Fruit fly (Drosophila melanogaster) whole organism, embryonic: ENCODE results near the gene Zw.

ENCODE experiments used
- BEAF-32 ChIP-seq: fragments of 200-800 bp; sonication (Bioruptor generic); optimal IDR thresholded peaks from 3 replicates; lab custom pipeline; 2017; ENCODE audit warnings: missing biosample characterization, missing genetic modification characterization, mild to moderate bottlenecking, moderate library complexity, missing genetic modification reagents
- Bgb ChIP-seq: fragments of 200-800 bp; sonication (Bioruptor generic); IDR thresholded peaks from 2 replicates; pipeline ENCODE4 v1.3.6; 2022; ENCODE audit warnings: missing biosample characterization, missing genetic modification characterization; ENCODE audit not compliant: partially characterized antibody
- CG11093 ChIP-seq: fragments of 200-800 bp; sonication (Bioruptor generic); IDR thresholded peaks from 3 replicates; pipeline ENCODE4 v1.3.6; 2022; ENCODE audit warnings: missing biosample characterization, missing genetic modification characterization
- CG12104 ChIP-seq: fragments of 200-800 bp; sonication (Bioruptor generic); optimal IDR thresholded peaks from 3 replicates; lab custom pipeline; 2016; ENCODE audit warnings: missing biosample characterization, missing genetic modification characterization
- CG1233 ChIP-seq: fragments of 200-800 bp; sonication (Bioruptor generic); optimal IDR thresholded peaks from 4 replicates; lab custom pipeline; 2018; ENCODE audit warnings: missing biosample characterization, mild to moderate bottlenecking, missing genetic modification characterization
- CG12659 ChIP-seq: fragments of 200-800 bp; sonication (Bioruptor generic); optimal IDR thresholded peaks from 3 replicates; lab custom pipeline; 2017; ENCODE audit warnings: mild to moderate bottlenecking, missing biosample characterization, missing genetic modification reagents, missing genetic modification characterization
- CG13287 ChIP-seq: fragments of 200-800 bp; sonication (Bioruptor generic); IDR thresholded peaks from 2 replicates; pipeline ENCODE4 v1.3.6; 2022; ENCODE audit warnings: missing biosample characterization, missing genetic modification characterization; ENCODE audit not compliant: partially characterized antibody
- CG13424 ChIP-seq: fragments of 200-800 bp; sonication (Bioruptor generic); optimal IDR thresholded peaks from 2 replicates; lab custom pipeline; 2019; ENCODE audit warnings: missing biosample characterization, mild to moderate bottlenecking, missing genetic modification characterization, moderate library complexity
- CG14710 ChIP-seq: fragments of 200-800 bp; sonication (Bioruptor generic); optimal IDR thresholded peaks from 3 replicates; lab custom pipeline; 2019; ENCODE audit warnings: missing biosample characterization, mild to moderate bottlenecking, missing genetic modification characterization, moderate library complexity
- CG14860 ChIP-seq: fragments of 200-800 bp; sonication (Bioruptor generic); IDR thresholded peaks from 3 replicates; pipeline ENCODE4 v1.3.6; 2022; ENCODE audit warnings: missing biosample characterization, missing genetic modification characterization; ENCODE audit not compliant: partially characterized antibody
- CG15073 ChIP-seq: fragments of 200-800 bp; sonication (Bioruptor generic); optimal IDR thresholded peaks from 2 replicates; lab custom pipeline; 2016; ENCODE audit warnings: missing biosample characterization, missing genetic modification characterization
- CG16813 ChIP-seq: fragments of 200-800 bp; sonication (Bioruptor generic); IDR thresholded peaks from 3 replicates; pipeline ENCODE4 v1.3.6; 2022; ENCODE audit warnings: missing biosample characterization, missing genetic modification characterization; ENCODE audit not compliant: partially characterized antibody
- CG17612 ChIP-seq: fragments of 200-800 bp; sonication (Bioruptor generic); IDR thresholded peaks from 2 replicates; pipeline ENCODE4 v1.3.6; 2022; ENCODE audit warnings: missing biosample characterization, missing genetic modification characterization
- CG32767 ChIP-seq: fragments of 200-800 bp; sonication (Bioruptor generic); IDR thresholded peaks from 2 replicates; pipeline ENCODE4 v1.3.6; 2022; ENCODE audit warnings: missing biosample characterization, missing genetic modification characterization
- CG34376 ChIP-seq: fragments of 200-800 bp; sonication (Bioruptor generic); optimal IDR thresholded peaks from 2 replicates; lab custom pipeline; 2018; ENCODE audit warnings: missing biosample characterization, mild to moderate bottlenecking, missing genetic modification characterization
- CG6813 ChIP-seq: fragments of 200-800 bp; sonication (Bioruptor generic); optimal IDR thresholded peaks from 2 replicates; lab custom pipeline; 2017; ENCODE audit warnings: missing biosample characterization, missing genetic modification characterization, mild to moderate bottlenecking, moderate library complexity, missing genetic modification reagents
- CG8281 ChIP-seq: fragments of 200-800 bp; sonication (Bioruptor generic); optimal IDR thresholded peaks from 2 replicates; lab custom pipeline; 2018; ENCODE audit warnings: missing biosample characterization, mild to moderate bottlenecking, missing genetic modification characterization, moderate library complexity
- CG9932 ChIP-seq: fragments of 200-800 bp; sonication (Bioruptor generic); IDR thresholded peaks from 2 replicates; pipeline ENCODE4 v1.3.6; 2022; ENCODE audit warnings: missing biosample characterization, missing genetic modification characterization
- Doc3 ChIP-seq: fragments of 200-800 bp; sonication (Bioruptor generic); IDR thresholded peaks from 3 replicates; pipeline ENCODE4 v1.3.6; 2022; ENCODE audit warnings: missing biosample characterization, missing genetic modification characterization; ENCODE audit not compliant: partially characterized antibody
- Dp ChIP-seq: fragments of 200-800 bp; sonication (Bioruptor generic); optimal IDR thresholded peaks from 2 replicates; lab custom pipeline; 2018; ENCODE audit warnings: missing biosample characterization, mild to moderate bottlenecking, missing genetic modification characterization, moderate library complexity
- Fer1 ChIP-seq: fragments of 200-800 bp; sonication (Bioruptor generic); optimal IDR thresholded peaks from 2 replicates; lab custom pipeline; 2017; ENCODE audit warnings: missing biosample characterization, mild to moderate bottlenecking, missing genetic modification characterization
- Hand ChIP-seq: fragments of 200-800 bp; sonication (Bioruptor generic); optimal IDR thresholded peaks from 2 replicates; lab custom pipeline; 2017; ENCODE audit warnings: mild to moderate bottlenecking, missing biosample characterization, missing genetic modification reagents, missing genetic modification characterization
- HmgZ ChIP-seq: fragments of 200-800 bp; sonication (Bioruptor generic); optimal IDR thresholded peaks from 2 replicates; lab custom pipeline; 2018; ENCODE audit warnings: missing biosample characterization, mild to moderate bottlenecking, missing genetic modification characterization
- MESR4 ChIP-seq: fragments of 200-800 bp; sonication (Bioruptor generic); optimal IDR thresholded peaks from 2 replicates; lab custom pipeline; 2018; ENCODE audit warnings: missing biosample characterization, mild to moderate bottlenecking, missing genetic modification characterization, moderate library complexity
- Mad ChIP-seq: fragments of 200-800 bp; sonication (Bioruptor generic); optimal IDR thresholded peaks from 2 replicates; lab custom pipeline; 2016; ENCODE audit warnings: missing biosample characterization, missing genetic modification characterization
- Mrtf ChIP-seq: fragments of 200-800 bp; sonication (Bioruptor generic); IDR thresholded peaks from 3 replicates; pipeline ENCODE4 v1.3.6; 2022; ENCODE audit warnings: missing biosample characterization, missing genetic modification characterization
- NC2β ChIP-seq: fragments of 200-800 bp; sonication (Bioruptor generic); optimal IDR thresholded peaks from 2 replicates; lab custom pipeline; 2016; ENCODE audit warnings: missing biosample characterization, missing genetic modification characterization
- Opbp ChIP-seq: fragments of 200-800 bp; sonication (Bioruptor generic); IDR thresholded peaks from 3 replicates; pipeline ENCODE4 v1.3.6; 2022; ENCODE audit warnings: missing biosample characterization, missing genetic modification characterization; ENCODE audit not compliant: partially characterized antibody
- abd-A ChIP-seq: fragments of 200-800 bp; sonication (Bioruptor generic); optimal IDR thresholded peaks from 3 replicates; lab custom pipeline; 2019; ENCODE audit warnings: missing biosample characterization, mild to moderate bottlenecking, missing genetic modification characterization, moderate library complexity
- ase ChIP-seq: fragments of 200-800 bp; sonication (Bioruptor generic); IDR thresholded peaks from 3 replicates; pipeline ENCODE4 v1.3.6; 2022; ENCODE audit warnings: missing biosample characterization, missing genetic modification characterization
- btn ChIP-seq: fragments of 200-800 bp; sonication (Bioruptor generic); optimal IDR thresholded peaks from 2 replicates; lab custom pipeline; 2016; ENCODE audit warnings: missing biosample characterization, missing genetic modification characterization
- chinmo ChIP-seq: fragments of 200-800 bp; sonication (Bioruptor generic); IDR thresholded peaks from 4 replicates; pipeline ENCODE4 v1.3.6; 2022; ENCODE audit warnings: missing biosample characterization, missing genetic modification characterization; ENCODE audit not compliant: partially characterized antibody
- chm ChIP-seq: fragments of 200-800 bp; sonication (Bioruptor generic); IDR thresholded peaks from 2 replicates; pipeline ENCODE4 v1.3.6; 2022; ENCODE audit warnings: missing biosample characterization, missing genetic modification characterization
- ems ChIP-seq: fragments of 200-800 bp; sonication (Bioruptor generic); optimal IDR thresholded peaks from 3 replicates; lab custom pipeline; 2016; ENCODE audit warnings: missing biosample characterization, missing genetic modification characterization
- en ChIP-seq: fragments of 200-800 bp; sonication (Bioruptor generic); optimal IDR thresholded peaks from 2 replicates; lab custom pipeline; 2016; ENCODE audit warnings: missing biosample characterization, missing genetic modification characterization
- esg ChIP-seq: fragments of 200-800 bp; sonication (Bioruptor generic); conservative IDR thresholded peaks from 2 replicates; pipeline ENCODE4 v1.3.6; 2022; ENCODE audit warnings: missing biosample characterization, missing genetic modification characterization
- gcm ChIP-seq: fragments of 200-800 bp; sonication (Bioruptor generic); optimal IDR thresholded peaks from 2 replicates; lab custom pipeline; 2019; ENCODE audit warnings: missing biosample characterization, mild to moderate bottlenecking, missing genetic modification characterization, moderate library complexity
- hth ChIP-seq: fragments of >200 bp; optimal IDR thresholded peaks from 2 replicates; lab custom pipeline; 2017; ENCODE audit warnings: inconsistent platforms
- inv ChIP-seq: fragments of 200-800 bp; sonication (Bioruptor generic); IDR thresholded peaks from 2 replicates; pipeline ENCODE4 v1.3.6; 2022; ENCODE audit warnings: missing biosample characterization, missing genetic modification characterization; ENCODE audit not compliant: partially characterized antibody
- jigr1 ChIP-seq: fragments of 200-800 bp; sonication (Bioruptor generic); IDR thresholded peaks from 3 replicates; pipeline ENCODE4 v1.3.6; 2022; ENCODE audit warnings: missing biosample characterization, missing genetic modification characterization
- lilli ChIP-seq: fragments of 200-800 bp; sonication (Bioruptor generic); optimal IDR thresholded peaks from 3 replicates; lab custom pipeline; 2016; ENCODE audit warnings: missing biosample characterization, missing genetic modification characterization
- mld ChIP-seq: fragments of 200-800 bp; sonication (Bioruptor generic); IDR thresholded peaks from 3 replicates; pipeline ENCODE4 v1.3.6; 2022; ENCODE audit warnings: missing biosample characterization, missing genetic modification characterization; ENCODE audit not compliant: partially characterized antibody
- pzg ChIP-seq: fragments of 200-800 bp; sonication (Bioruptor generic); optimal IDR thresholded peaks from 3 replicates; lab custom pipeline; 2018; ENCODE audit warnings: missing biosample characterization, mild to moderate bottlenecking, missing genetic modification characterization, moderate library complexity
- row ChIP-seq: fragments of 200-800 bp; sonication (Bioruptor generic); IDR thresholded peaks from 3 replicates; pipeline ENCODE4 v1.3.6; 2022; ENCODE audit warnings: missing biosample characterization, missing genetic modification characterization
- seq ChIP-seq: fragments of 200-800 bp; sonication (Bioruptor generic); IDR thresholded peaks from 2 replicates; pipeline ENCODE4 v1.3.6; 2022; ENCODE audit warnings: missing biosample characterization, missing genetic modification characterization
- ssp ChIP-seq: fragments of 200-800 bp; sonication (Bioruptor generic); IDR thresholded peaks from 2 replicates; pipeline ENCODE4 v1.3.6; 2022; ENCODE audit warnings: missing biosample characterization, missing genetic modification characterization
- tgo ChIP-seq: fragments of 200-800 bp; sonication (Bioruptor generic); IDR thresholded peaks from 3 replicates; pipeline ENCODE4 v1.3.6; 2022; ENCODE audit warnings: missing biosample characterization, missing genetic modification characterization
- usp ChIP-seq: fragments of >200 bp; optimal IDR thresholded peaks from 2 replicates; lab custom pipeline; 2017; ENCODE audit warnings: missing biosample characterization, missing genetic modification characterization
- vnd ChIP-seq: fragments of 200-800 bp; sonication (Bioruptor generic); IDR thresholded peaks from 3 replicates; pipeline ENCODE4 v1.3.6; 2022; ENCODE audit warnings: missing biosample characterization, missing genetic modification characterization; ENCODE audit not compliant: partially characterized antibody

The Zw gene

DNA sequence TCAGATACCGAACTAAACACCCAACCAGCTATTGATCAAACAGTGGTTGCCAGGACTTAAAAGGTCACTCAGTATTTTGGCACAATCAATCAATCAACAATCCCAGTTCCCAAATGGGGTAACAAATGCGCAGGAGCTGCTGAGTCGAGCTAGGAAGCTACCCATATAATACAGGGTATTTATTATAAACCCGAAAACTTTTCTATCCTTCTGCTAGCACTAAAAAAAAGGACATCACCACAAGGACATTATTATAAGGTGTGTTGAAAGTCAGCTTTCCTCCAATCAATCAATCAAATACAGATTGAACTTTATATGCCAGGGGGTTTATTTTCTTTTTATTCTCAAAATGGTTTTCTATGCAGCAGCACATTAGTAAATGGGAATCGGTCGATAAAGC, 45.9 kb upstream of the Zw start, which contains the start of gene CG14221:
Gene CG14221, minus strand, starts transcription at position 101 of the 400 bp plus-strand sequence.
- TF ChIP-seq CG12659 (GFP tag; lab: Kevin White, UChicago) = no peak
- TF ChIP-seq Doc3 (GFP tag; lab: Robert Waterston, UW) = no peak
- TF ChIP-seq tgo = no peak
- TF ChIP-seq usp (GFP tag; lab: Kevin White, UChicago) = no peak
- no peak for TF ChIP-seq CG8281 (tag; lab: Kevin White, UChicago)
- TF ChIP-seq CG12104 (GFP tag; lab: Kevin White, UChicago) = no peak
- no peak for TF ChIP-seq seq (GFP tag; lab: Robert Waterston, UW)
- TF ChIP-seq en (GFP tag; lab: Kevin White, UChicago) = no peak
- no peak for TF ChIP-seq btn (GFP tag; lab: Kevin White, UChicago)
- no peak for TF ChIP-seq NC2β
- TF ChIP-seq hth = no peak
- no peak for TF ChIP-seq CG15073
- no peak for TF ChIP-seq CG11093 (GFP tag; lab: Robert Waterston, UW)
- no peak for TF ChIP-seq CG6813 (GFP tag; lab: Kevin White, UChicago)
- no peak for TF ChIP-seq esg (GFP tag; lab: Robert Waterston, UW)

- TF ChIP-seq jigr1 (no peak), CG14710 (tag; lab: Kevin White, UChicago) (peak; percentile 16), chinmo (peak; percentile 69; the same call in 1 of the 4 replicates), chm (peak; percentile 37; the same call in 1 of the 2 replicates), CG14860 (peak; percentile 59; the same call in 2 of the 3 replicates), ems (GFP tag; lab: Kevin White, UChicago) (no peak), vnd (GFP tag; lab: Robert Waterston, UW) (peak; percentile 56), MESR4 (GFP tag; lab: Kevin White, UChicago) (peak; percentile 81), CG12659 (GFP tag; lab: Kevin White, UChicago) (peak; percentile 36), inv (peak; percentile 55; the same call in 1 of the 2 replicates), CG34376 (peak; percentile 14), ssp (GFP tag; lab: Robert Waterston, UW) (peak; percentile 15; the same call in 1 of the 2 replicates), mld (peak; percentile 76; the same call in 2 of the 3 replicates), Bgb (GFP tag; lab: Robert Waterston, UW) (peak; percentile 77; the same call in 1 of the 2 replicates), CG1233 (GFP tag; lab: Kevin White, UChicago) (no peak), HmgZ (tag; lab: Kevin White, UChicago) (peak; percentile 34), Opbp (GFP tag; lab: Robert Waterston, UW) (peak; percentile 76), CG16813 (peak; percentile 68), Mad (no peak), CG9932 (GFP tag; lab: Robert Waterston, UW) (peak; percentile 35; the same call in 1 of the 2 replicates), BEAF-32 (GFP tag; lab: Kevin White, UChicago) (peak; percentile 76), CG13287 (peak; percentile 82), gcm (GFP tag; lab: Kevin White, UChicago) (no peak), Hand (GFP tag; lab: Kevin White, UChicago) (no peak), ase (GFP tag; lab: Robert Waterston, UW) (no peak), CG32767 (GFP tag; lab: Robert Waterston, UW) (no peak), row (GFP tag; lab: Robert Waterston, UW) (peak; percentile 28; the same call in 1 of the 3 replicates), abd-A (tag; lab: Kevin White, UChicago) (no peak), Dp (GFP tag; lab: Kevin White, UChicago) (peak; percentile 49), CG13424 (tag; lab: Kevin White, UChicago) (no peak), Fer1 (GFP tag; lab: Kevin White, UChicago) (peak; percentile 5), pzg (GFP tag; lab: Kevin White, UChicago) (peak; percentile 77), lilli (GFP tag; lab: Kevin White, UChicago) (no peak), Mrtf (no peak), CG17612 (GFP tag; lab: Robert Waterston, UW) (no peak)
Measured at dm6 chrX:19622924-19623323, 44.1 kb upstream of the Zw start, which contains the start of the genes Naa20A and MKP-4. TSS of gene Naa20A (minus strand) at chrX:19623074. TSS of gene MKP-4 (plus strand) at chrX:19623114.
